ENCODE assay signal across 1 fruit fly cellular context in the genomic region with DNA sequence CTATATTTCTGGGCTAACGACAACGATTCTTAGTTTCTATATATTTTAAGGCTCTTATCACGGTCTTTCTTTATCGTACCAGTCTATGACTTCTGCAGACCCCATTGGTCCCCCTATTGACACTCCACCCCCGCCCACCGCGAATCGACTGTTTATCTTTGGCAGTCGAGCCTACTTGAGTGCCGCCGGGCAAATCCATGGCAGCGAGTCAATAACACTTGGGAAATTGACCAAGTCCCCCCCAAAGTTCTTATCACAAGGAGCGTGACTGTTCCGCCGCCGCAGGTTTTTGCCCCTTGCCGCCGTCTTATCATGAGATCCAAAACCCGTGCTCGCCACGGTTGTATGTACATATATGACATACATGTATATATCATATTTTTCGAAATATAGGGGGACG.
TF ChIP-seq lines count a peak whose summit lies in the region.

No protein-coding gene starts in this region.

TF ChIP-seq in whole organism, embryonic, 481 proteins besides CTCF, POLR2A, EP300 and RAD21 (continued from another document):
- TF ChIP-seq sd (tag; optimal IDR thresholded peaks at IDR 0.05; lab: Kevin White, UChicago) (peak; percentile 5), p53 (GFP tag; optimal IDR thresholded peaks at IDR 0.05; lab: Kevin White, UChicago) (no peak), cg (GFP tag; optimal IDR thresholded peaks at IDR 0.05; lab: Kevin White, UChicago) (no peak), CG4854 (GFP tag; optimal IDR thresholded peaks at IDR 0.05; lab: Kevin White, UChicago) (no peak)
